Fruit fly (Drosophila melanogaster) whole organism: Measurements from ENCODE around the gene Cpr97Ea.
A peak's percentile ranks its signal among the peaks of the same experiment; 100 is the strongest.

Experiments used
- CG8478 ChIP-seq: fragments of >200 bp; optimal IDR thresholded peaks from 2 replicates; lab custom pipeline; 2018; ENCODE audit warnings: inconsistent platforms
- Dll ChIP-seq: fragments of >200 bp; optimal IDR thresholded peaks from 2 replicates; lab custom pipeline; 2017
- EcR ChIP-seq, 2 experiments: fragments of >200 bp; optimal IDR thresholded peaks; 2 replicates each; lab custom pipeline; 2017; ENCODE audit warnings: missing biosample characterization in 2 of 2, missing genetic modification characterization in 2 of 2, missing genetic modification reagents in 2 of 2
- pan ChIP-seq: fragments of >200 bp; optimal IDR thresholded peaks from 2 replicates; lab custom pipeline; 2017
- psq ChIP-seq: fragments of >200 bp; optimal IDR thresholded peaks from 2 replicates; lab custom pipeline; 2017
- usp ChIP-seq: fragments of >200 bp; optimal IDR thresholded peaks from 2 replicates; lab custom pipeline; 2017; ENCODE audit warnings: missing biosample characterization, missing genetic modification characterization, mixed read lengths

Cpr97Ea gene

dm6 chr3R:27092263-27092662 lies 4.7 kb upstream of the Cpr97Ea start:
- TF ChIP-seq pan (lab: Kevin White, UChicago) (no peak), Dll (lab: Kevin White, UChicago) (no peak), psq (lab: Kevin White, UChicago) (no peak), EcR (GFP tag; optimal IDR thresholded peaks at IDR 0.05; lab: Kevin White, UChicago) (no peak), CG8478 (lab: Kevin White, UChicago) (no peak), usp (GFP tag; lab: Kevin White, UChicago) (no peak)

dm6 chr3R:27091106-27091505 lies 3.5 kb upstream of the Cpr97Ea start, which contains the start of gene Cpr97Eb:
Cpr97Eb (minus strand) TSS chr3R:27091130.
- TF ChIP-seq EcR (GFP tag; optimal IDR thresholded peaks at IDR 0.05; lab: Kevin White, UChicago), result peak in 1 of 2 experiments; percentile 18
- no peak for TF ChIP-seq Dll (lab: Kevin White, UChicago)

dm6 chr3R:27084528-27085052 lies 3.0 kb downstream of the Cpr97Ea start:
- no peak for TF ChIP-seq EcR (GFP tag; optimal IDR thresholded peaks at IDR 0.05; lab: Kevin White, UChicago)
- TF ChIP-seq Dll (lab: Kevin White, UChicago), result no peak
- no peak for TF ChIP-seq pan (lab: Kevin White, UChicago)
- no peak for TF ChIP-seq CG8478 (lab: Kevin White, UChicago)
- TF ChIP-seq psq (lab: Kevin White, UChicago), result no peak
- no peak for TF ChIP-seq usp (GFP tag; lab: Kevin White, UChicago)

dm6 chr3R:27082752-27083151 lies 4.8 kb downstream of the Cpr97Ea start:
- no peak for TF ChIP-seq pan (lab: Kevin White, UChicago)
- TF ChIP-seq usp (GFP tag; lab: Kevin White, UChicago), result no peak
- TF ChIP-seq CG8478 (lab: Kevin White, UChicago), result no peak
- no peak for TF ChIP-seq EcR (GFP tag; optimal IDR thresholded peaks at IDR 0.05; lab: Kevin White, UChicago)
- TF ChIP-seq psq (lab: Kevin White, UChicago), result no peak
- no peak for TF ChIP-seq Dll (lab: Kevin White, UChicago)

dm6 chr3R:27076618-27077017 lies 11.0 kb downstream of the Cpr97Ea start:
- TF ChIP-seq CG8478 (lab: Kevin White, UChicago), result no peak
- no peak for TF ChIP-seq pan (lab: Kevin White, UChicago)
- TF ChIP-seq Dll (lab: Kevin White, UChicago), result no peak
- TF ChIP-seq EcR (GFP tag; optimal IDR thresholded peaks at IDR 0.05; lab: Kevin White, UChicago), result no peak
- TF ChIP-seq usp (GFP tag; lab: Kevin White, UChicago), result no peak
- no peak for TF ChIP-seq psq (lab: Kevin White, UChicago)

dm6 chr3R:27075694-27076093 lies 11.9 kb downstream of the Cpr97Ea start, which contains the start of gene CG14257:
CG14257 (plus strand) TSS chr3R:27075870.
- no peak for TF ChIP-seq CG8478 (lab: Kevin White, UChicago)
- TF ChIP-seq pan (lab: Kevin White, UChicago), result no peak
- TF ChIP-seq usp (GFP tag; lab: Kevin White, UChicago), result no peak
- TF ChIP-seq psq (lab: Kevin White, UChicago), result no peak
- no peak for TF ChIP-seq Dll (lab: Kevin White, UChicago)
- no peak for TF ChIP-seq EcR (GFP tag; optimal IDR thresholded peaks at IDR 0.05; lab: Kevin White, UChicago)

dm6 chr3R:27070906-27071498 lies 16.6 kb downstream of the Cpr97Ea start:
- TF ChIP-seq Dll (lab: Kevin White, UChicago) (no peak), CG8478 (lab: Kevin White, UChicago) (no peak), EcR (GFP tag; optimal IDR thresholded peaks at IDR 0.05; lab: Kevin White, UChicago) (no peak), usp (GFP tag; lab: Kevin White, UChicago) (no peak), psq (lab: Kevin White, UChicago) (no peak), pan (lab: Kevin White, UChicago) (no peak)

- TF ChIP-seq Dll (lab: Kevin White, UChicago) (peak; percentile 71), EcR (GFP tag; optimal IDR thresholded peaks at IDR 0.05; lab: Kevin White, UChicago) (no peak)
Observed at dm6 chr3R:27069810-27070625, 17.6 kb downstream of the Cpr97Ea start, which contains the start of gene spz. spz (minus strand) TSS chr3R:27070070.

dm6 chr3R:27069201-27069600 lies 18.4 kb downstream of the Cpr97Ea start:
- TF ChIP-seq Dll (lab: Kevin White, UChicago) (no peak), CG8478 (lab: Kevin White, UChicago) (no peak), EcR (GFP tag; optimal IDR thresholded peaks at IDR 0.05; lab: Kevin White, UChicago) (no peak), usp (GFP tag; lab: Kevin White, UChicago) (no peak), psq (lab: Kevin White, UChicago) (no peak), pan (lab: Kevin White, UChicago) (no peak)

dm6 chr3R:27067362-27067761 lies 20.2 kb downstream of the Cpr97Ea start:
- TF ChIP-seq usp (GFP tag; lab: Kevin White, UChicago) (no peak), psq (lab: Kevin White, UChicago) (no peak), pan (lab: Kevin White, UChicago) (no peak), Dll (lab: Kevin White, UChicago) (no peak), CG8478 (lab: Kevin White, UChicago) (no peak), EcR (GFP tag; optimal IDR thresholded peaks at IDR 0.05; lab: Kevin White, UChicago) (no peak)

- TF ChIP-seq pan (lab: Kevin White, UChicago) (no peak), CG8478 (lab: Kevin White, UChicago) (no peak), Dll (lab: Kevin White, UChicago) (no peak), psq (lab: Kevin White, UChicago) (no peak), EcR (GFP tag; optimal IDR thresholded peaks at IDR 0.05; lab: Kevin White, UChicago) (no peak), usp (GFP tag; lab: Kevin White, UChicago) (no peak)
Observed at dm6 chr3R:27065136-27065535, 22.4 kb downstream of the Cpr97Ea start, which contains the start of gene CG43935. CG43935 (plus strand) TSS chr3R:27065436.
